Worm (Caenorhabditis elegans): ENCODE data around the gene rpn-7.

The rpn-7 gene

DNA sequence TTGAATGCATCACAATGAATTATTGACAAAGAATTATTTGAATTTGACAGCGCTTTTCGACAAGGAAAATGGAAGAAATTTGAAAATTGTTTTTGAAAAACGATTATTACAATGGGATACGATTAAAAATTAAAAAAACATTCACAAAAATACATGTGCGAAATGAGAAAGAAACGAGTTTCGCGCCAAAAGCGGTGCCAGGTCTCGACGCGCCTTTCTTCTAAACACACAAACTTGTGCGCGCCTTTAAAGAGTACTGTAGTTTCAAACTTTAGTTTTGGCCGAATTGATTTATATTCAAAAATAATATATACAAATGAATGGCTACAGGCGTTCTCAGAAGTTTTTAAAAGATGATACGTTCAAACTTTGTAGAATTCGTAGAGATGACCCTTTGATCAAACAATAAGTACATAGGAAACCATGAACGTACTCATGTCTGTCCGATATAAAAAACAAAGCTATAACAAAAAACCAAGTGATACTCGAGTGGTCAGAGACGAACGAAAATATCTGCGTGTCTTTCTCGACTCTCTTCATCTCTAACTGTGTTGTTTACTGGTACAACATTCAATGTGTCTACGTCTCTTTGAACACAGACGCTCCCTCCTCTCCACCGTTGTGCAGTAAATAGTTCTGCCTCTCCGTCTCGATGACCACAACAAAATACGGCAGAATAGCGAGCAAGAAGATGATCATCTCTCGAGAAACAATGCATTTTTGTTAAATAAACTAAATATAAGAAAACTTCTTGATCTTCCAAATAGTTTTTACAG is 51.6 kb downstream of the rpn-7 start (continued):
- TF ChIP-seq jun-1 (tag; optimal IDR thresholded peaks at IDR 0.05) (no peak), dve-1 (tag; optimal IDR thresholded peaks at IDR 0.05; ENCODE audit: insufficient read depth) (peak; percentile 58), mdt-29 (GFP tag; IDR thresholded peaks at IDR 0.05) (no peak), snpc-1.2 (GFP tag; IDR thresholded peaks at IDR 0.05) (no peak; the same call in 1 of the 2 replicates), dmd-9 (GFP tag; IDR thresholded peaks at IDR 0.05) (no peak), ZK337.2 (GFP tag; IDR thresholded peaks at IDR 0.05) (no peak), F37D6.2 (tag; optimal IDR thresholded peaks at IDR 0.05) (no peak), R02D3.7 (tag; optimal IDR thresholded peaks at IDR 0.05) (no peak), Y105C5A.15 (GFP tag; IDR thresholded peaks at IDR 0.05) (no peak), ceh-62 (tag; optimal IDR thresholded peaks at IDR 0.05) (no peak), set-16 (GFP tag; IDR thresholded peaks at IDR 0.05) (no peak), mes-2 (tag; optimal IDR thresholded peaks at IDR 0.05; ENCODE audit: poor library complexity, severe bottlenecking) (peak; percentile 51), lir-3 (tag; optimal IDR thresholded peaks at IDR 0.05) (no peak), ctbp-1 (GFP tag; IDR thresholded peaks at IDR 0.05) (no peak), Y48G9A.11 (GFP tag; IDR thresholded peaks at IDR 0.05) (no peak), dmd-8 (GFP tag; IDR thresholded peaks at IDR 0.05) (no peak), mep-1 (tag; optimal IDR thresholded peaks at IDR 0.05) (no peak), Y5F2A.4 (GFP tag; optimal IDR thresholded peaks at IDR 0.05) (no peak), lin-13 (GFP tag; optimal IDR thresholded peaks at IDR 0.05) (no peak), F44E2.7 (GFP tag; IDR thresholded peaks at IDR 0.05) (no peak), aha-1 (tag) (no peak), mxl-3 (GFP tag; optimal IDR thresholded peaks at IDR 0.05) (no peak), nhr-28 (tag; optimal IDR thresholded peaks at IDR 0.05) (peak; percentile 52), nhr-102 (tag; optimal IDR thresholded peaks at IDR 0.05) (no peak), spr-1 (tag; optimal IDR thresholded peaks at IDR 0.05) (no peak), egl-27 (tag; optimal IDR thresholded peaks at IDR 0.05) (no peak), Y75B8A.6 (GFP tag; IDR thresholded peaks at IDR 0.05) (no peak), lin-38 (GFP tag; IDR thresholded peaks at IDR 0.05) (peak; percentile 48), hlh-30 (tag; optimal IDR thresholded peaks at IDR 0.05; ENCODE audit: insufficient read depth) (peak; percentile 22), lin-29 (GFP tag; IDR thresholded peaks at IDR 0.05) (no peak), sdz-12 (GFP tag; optimal IDR thresholded peaks at IDR 0.05) (no peak), F10B5.3 (tag; optimal IDR thresholded peaks at IDR 0.05) (no peak), daf-8 (GFP tag; IDR thresholded peaks at IDR 0.05) (no peak), nhr-237 (tag; optimal IDR thresholded peaks at IDR 0.05) (no peak), ces-1 (GFP tag; optimal IDR thresholded peaks at IDR 0.05) (no peak), zfp-3 (GFP tag; conservative IDR thresholded peaks at IDR 0.05) (no peak), madf-9 (GFP tag; conservative IDR thresholded peaks at IDR 0.05) (no peak), nhr-42 (GFP tag; IDR thresholded peaks at IDR 0.05) (no peak), ZK546.5 (tag; optimal IDR thresholded peaks at IDR 0.05) (no peak), nhr-41 (GFP tag; IDR thresholded peaks at IDR 0.05) (no peak), ceh-44 (GFP tag; IDR thresholded peaks at IDR 0.05) (no peak), lin-15B (tag; optimal IDR thresholded peaks at IDR 0.05) (no peak), unc-39 (tag; optimal IDR thresholded peaks at IDR 0.05) (no peak), ztf-7 (tag; optimal IDR thresholded peaks at IDR 0.05) (no peak), nhr-111 (GFP tag; optimal IDR thresholded peaks at IDR 0.05) (no peak), ceh-28 (tag; optimal IDR thresholded peaks at IDR 0.05) (no peak), dmd-6 (GFP tag; IDR thresholded peaks at IDR 0.05) (no peak; the same call in 1 of the 2 replicates), ama-1 (optimal IDR thresholded peaks at IDR 0.05) (no peak), hif-1 (tag; optimal IDR thresholded peaks at IDR 0.05) (no peak), ztf-11 (tag; optimal IDR thresholded peaks at IDR 0.05) (no peak)

Measured in whole organism, L4 larva.